Fruit fly (Drosophila melanogaster) whole organism, embryonic: ENCODE results near the gene CG7963.

Experiments
- B-H1 ChIP-seq: fragments of 200-800 bp; sonication (Bioruptor generic); IDR thresholded peaks from 3 replicates; pipeline ENCODE4 v1.3.6; 2022; ENCODE audit warnings: missing biosample characterization, missing genetic modification characterization
- CG12071 ChIP-seq: fragments of 200-800 bp; sonication (Bioruptor generic); optimal IDR thresholded peaks from 3 replicates; lab custom pipeline; 2018; ENCODE audit warnings: missing biosample characterization, mild to moderate bottlenecking, missing genetic modification characterization
- CG13296 ChIP-seq: fragments of 200-800 bp; sonication (Bioruptor generic); optimal IDR thresholded peaks from 3 replicates; lab custom pipeline; 2018; ENCODE audit warnings: missing biosample characterization, mild to moderate bottlenecking, missing genetic modification characterization
- CG1602 ChIP-seq: fragments of 200-800 bp; sonication (Bioruptor generic); optimal IDR thresholded peaks from 3 replicates; lab custom pipeline; 2016; ENCODE audit warnings: missing biosample characterization, missing genetic modification characterization
- CG17568 ChIP-seq: fragments of 200-800 bp; sonication (Bioruptor generic); optimal IDR thresholded peaks from 2 replicates; lab custom pipeline; 2018; ENCODE audit warnings: missing biosample characterization, mild to moderate bottlenecking, missing genetic modification characterization, moderate library complexity
- CG18764 ChIP-seq: fragments of 200-800 bp; sonication (Bioruptor generic); optimal IDR thresholded peaks from 3 replicates; lab custom pipeline; 2016; ENCODE audit warnings: missing biosample characterization, missing genetic modification characterization
- CG2678 ChIP-seq: fragments of 200-800 bp; sonication (Bioruptor generic); optimal IDR thresholded peaks from 3 replicates; lab custom pipeline; 2019; ENCODE audit warnings: missing biosample characterization, mild to moderate bottlenecking, missing genetic modification characterization, moderate library complexity
- CG32772 ChIP-seq: fragments of 200-800 bp; sonication (Bioruptor generic); IDR thresholded peaks from 2 replicates; pipeline ENCODE4 v1.3.6; 2022; ENCODE audit warnings: missing biosample characterization, missing genetic modification characterization
- CG3995 ChIP-seq: fragments of 200-800 bp; sonication (Bioruptor generic); optimal IDR thresholded peaks from 3 replicates; lab custom pipeline; 2016; ENCODE audit warnings: missing biosample characterization, missing genetic modification characterization
- CG4404 ChIP-seq: fragments of 200-800 bp; sonication (Bioruptor generic); IDR thresholded peaks from 2 replicates; pipeline ENCODE4 v1.3.6; 2022; ENCODE audit warnings: missing biosample characterization, missing genetic modification characterization
- CG4854 ChIP-seq: fragments of 200-800 bp; sonication (Bioruptor generic); optimal IDR thresholded peaks from 2 replicates; lab custom pipeline; 2016; ENCODE audit warnings: missing biosample characterization, missing genetic modification characterization, inconsistent platforms
- CG5245 ChIP-seq: fragments of 200-800 bp; sonication (Bioruptor generic); optimal IDR thresholded peaks from 3 replicates; lab custom pipeline; 2016; ENCODE audit warnings: missing biosample characterization, missing genetic modification characterization
- CG5953 ChIP-seq: fragments of 200-800 bp; sonication (Bioruptor generic); IDR thresholded peaks from 2 replicates; pipeline ENCODE4 v1.3.6; 2022; ENCODE audit warnings: missing biosample characterization, missing genetic modification characterization
- CG6765 ChIP-seq: fragments of 200-800 bp; sonication (Bioruptor generic); optimal IDR thresholded peaks from 3 replicates; lab custom pipeline; 2017; ENCODE audit warnings: missing biosample characterization, mild to moderate bottlenecking, missing genetic modification characterization
- CG8388 ChIP-seq: fragments of 200-800 bp; sonication (Bioruptor generic); optimal IDR thresholded peaks from 2 replicates; lab custom pipeline; 2019; ENCODE audit warnings: missing biosample characterization, mild to moderate bottlenecking, missing genetic modification characterization, moderate library complexity
- CG8478 ChIP-seq: fragments of >200 bp; optimal IDR thresholded peaks from 2 replicates; lab custom pipeline; 2018
- CG8944 ChIP-seq: fragments of 200-800 bp; sonication (Bioruptor generic); optimal IDR thresholded peaks from 3 replicates; lab custom pipeline; 2016; ENCODE audit warnings: missing biosample characterization, missing genetic modification characterization
- CG9437 ChIP-seq: fragments of 200-800 bp; sonication (Bioruptor generic); optimal IDR thresholded peaks from 2 replicates; lab custom pipeline; 2018; ENCODE audit warnings: missing biosample characterization, mild to moderate bottlenecking, missing genetic modification characterization
- Chrac-16 ChIP-seq: fragments of 200-800 bp; sonication (Bioruptor generic); optimal IDR thresholded peaks from 3 replicates; lab custom pipeline; 2016; ENCODE audit warnings: missing biosample characterization, missing genetic modification characterization
- Doc3 ChIP-seq: fragments of 200-800 bp; sonication (Bioruptor generic); IDR thresholded peaks from 3 replicates; pipeline ENCODE4 v1.3.6; 2022; ENCODE audit warnings: missing biosample characterization, missing genetic modification characterization; ENCODE audit not compliant: partially characterized antibody
- E2f1 ChIP-seq: fragments of 200-800 bp; sonication (Bioruptor generic); IDR thresholded peaks from 2 replicates; pipeline ENCODE4 v1.3.6; 2022; ENCODE audit warnings: missing biosample characterization, missing genetic modification characterization
- Fer3 ChIP-seq: fragments of 200-800 bp; sonication (Bioruptor generic); optimal IDR thresholded peaks from 2 replicates; lab custom pipeline; 2018; ENCODE audit warnings: missing biosample characterization, mild to moderate bottlenecking, missing genetic modification characterization, moderate library complexity
- Hand ChIP-seq: fragments of 200-800 bp; sonication (Bioruptor generic); optimal IDR thresholded peaks from 2 replicates; lab custom pipeline; 2017; ENCODE audit warnings: mild to moderate bottlenecking, missing biosample characterization, missing genetic modification reagents, missing genetic modification characterization
- Mrtf ChIP-seq: fragments of 200-800 bp; sonication (Bioruptor generic); IDR thresholded peaks from 3 replicates; pipeline ENCODE4 v1.3.6; 2022; ENCODE audit warnings: missing biosample characterization, missing genetic modification characterization
- Nf-YB ChIP-seq: fragments of 200-800 bp; sonication (Bioruptor generic); optimal IDR thresholded peaks from 3 replicates; lab custom pipeline; 2019; ENCODE audit warnings: missing biosample characterization, mild to moderate bottlenecking, missing genetic modification characterization, moderate library complexity
- Nf-YC ChIP-seq: fragments of 200-800 bp; optimal IDR thresholded peaks from 3 replicates; lab custom pipeline; 2019; ENCODE audit warnings: missing biosample characterization, mild to moderate bottlenecking, missing genetic modification characterization, moderate library complexity
- Side ChIP-seq: fragments of 200-800 bp; sonication (Bioruptor generic); optimal IDR thresholded peaks from 2 replicates; lab custom pipeline; 2016; ENCODE audit warnings: missing biosample characterization, missing genetic modification characterization
- az2 ChIP-seq: fragments of 200-800 bp; sonication (Bioruptor generic); optimal IDR thresholded peaks from 3 replicates; lab custom pipeline; 2016; ENCODE audit warnings: missing biosample characterization, missing genetic modification characterization
- bowl ChIP-seq: fragments of 200-800 bp; sonication (Bioruptor generic); IDR thresholded peaks from 2 replicates; pipeline ENCODE4 v1.3.6; 2022; ENCODE audit warnings: missing biosample characterization, missing genetic modification characterization
- ci ChIP-seq: fragments of 200-800 bp; sonication (Bioruptor generic); IDR thresholded peaks from 3 replicates; pipeline ENCODE4 v1.3.6; 2022; ENCODE audit warnings: missing biosample characterization, missing genetic modification characterization
- danr ChIP-seq: fragments of 200-800 bp; sonication (Bioruptor generic); IDR thresholded peaks from 2 replicates; pipeline ENCODE4 v1.3.6; 2022; ENCODE audit warnings: missing biosample characterization, missing genetic modification characterization
- dati ChIP-seq: fragments of 200-800 bp; sonication (Bioruptor generic); IDR thresholded peaks from 2 replicates; pipeline ENCODE4 v1.3.6; 2022; ENCODE audit warnings: missing biosample characterization, missing genetic modification characterization
- disco-r ChIP-seq: fragments of 200-800 bp; sonication (Bioruptor generic); optimal IDR thresholded peaks from 2 replicates; lab custom pipeline; 2016; ENCODE audit warnings: missing biosample characterization, missing genetic modification characterization
- dm ChIP-seq: fragments of 200-800 bp; sonication (Bioruptor generic); optimal IDR thresholded peaks from 3 replicates; lab custom pipeline; 2016; ENCODE audit warnings: missing biosample characterization, missing genetic modification characterization
- exex ChIP-seq: fragments of 200-800 bp; sonication (Bioruptor generic); optimal IDR thresholded peaks from 4 replicates; lab custom pipeline; 2018; ENCODE audit warnings: missing biosample characterization, mild to moderate bottlenecking, missing genetic modification characterization, moderate library complexity
- hbn ChIP-seq: fragments of 200-800 bp; sonication (Bioruptor generic); IDR thresholded peaks from 2 replicates; pipeline ENCODE4 v1.3.6; 2022; ENCODE audit warnings: missing biosample characterization, missing genetic modification characterization; ENCODE audit not compliant: partially characterized antibody
- jigr1 ChIP-seq: fragments of 200-800 bp; sonication (Bioruptor generic); IDR thresholded peaks from 3 replicates; pipeline ENCODE4 v1.3.6; 2022; ENCODE audit warnings: missing biosample characterization, missing genetic modification characterization
- jumu ChIP-seq: fragments of 200-800 bp; sonication (Bioruptor generic); optimal IDR thresholded peaks from 3 replicates; lab custom pipeline; 2016; ENCODE audit warnings: missing biosample characterization, missing genetic modification characterization
- lab ChIP-seq: fragments of 200-800 bp; sonication (Bioruptor generic); optimal IDR thresholded peaks from 3 replicates; lab custom pipeline; 2017; ENCODE audit warnings: missing biosample characterization, missing genetic modification characterization, mild to moderate bottlenecking, moderate library complexity, missing genetic modification reagents
- lbe ChIP-seq: fragments of 200-800 bp; sonication (Bioruptor generic); optimal IDR thresholded peaks from 2 replicates; lab custom pipeline; 2016; ENCODE audit warnings: missing biosample characterization, mild to moderate bottlenecking, missing genetic modification characterization
- maf-S ChIP-seq: fragments of 200-800 bp; sonication (Bioruptor generic); optimal IDR thresholded peaks from 2 replicates; lab custom pipeline; 2016; ENCODE audit warnings: missing biosample characterization, missing genetic modification characterization
- nerfin-1 ChIP-seq: fragments of 200-800 bp; sonication (Bioruptor generic); optimal IDR thresholded peaks from 3 replicates; lab custom pipeline; 2019; ENCODE audit warnings: missing biosample characterization, mild to moderate bottlenecking, missing genetic modification characterization, moderate library complexity
- nerfin-2 ChIP-seq: fragments of 200-800 bp; sonication (Bioruptor generic); IDR thresholded peaks from 2 replicates; pipeline ENCODE4 v1.3.6; 2022; ENCODE audit warnings: missing biosample characterization, missing genetic modification characterization; ENCODE audit not compliant: partially characterized antibody
- p53 ChIP-seq: fragments of 200-800 bp; sonication (Bioruptor generic); optimal IDR thresholded peaks from 2 replicates; lab custom pipeline; 2016; ENCODE audit warnings: missing biosample characterization, missing genetic modification characterization
- prd ChIP-seq, 3 experiments: fragments of >200 bp in 2 of 3; fragments of 200-800 bp in 1 of 3; sonication (Bioruptor generic) in 1 of 3; optimal IDR thresholded peaks in 2 of 3; IDR thresholded peaks in 1 of 3; 2 replicates in 2 of 3; 3 replicates in 1 of 3; pipeline versions ENCODE4 v1.3.6 to Lab custom; 2017 to 2022; ENCODE audit warnings: missing biosample characterization in 1 of 3, missing genetic modification characterization in 1 of 3
- ro ChIP-seq: fragments of 200-800 bp; sonication (Bioruptor generic); IDR thresholded peaks from 2 replicates; pipeline ENCODE4 v1.3.6; 2022; ENCODE audit warnings: missing biosample characterization, missing genetic modification characterization
- sd ChIP-seq: fragments of 200-800 bp; sonication (Bioruptor generic); optimal IDR thresholded peaks from 3 replicates; lab custom pipeline; 2018; ENCODE audit warnings: missing biosample characterization, mild to moderate bottlenecking, missing genetic modification characterization, moderate library complexity
- slbo ChIP-seq: fragments of 200-800 bp; sonication (Bioruptor generic); IDR thresholded peaks from 2 replicates; pipeline ENCODE4 v1.3.6; 2022; ENCODE audit warnings: missing biosample characterization, missing genetic modification characterization
- ttk ChIP-seq: fragments of 200-800 bp; sonication (Bioruptor generic); IDR thresholded peaks from 2 replicates; pipeline ENCODE4 v2.1.2; 2022; ENCODE audit warnings: missing biosample characterization, missing genetic modification characterization
- tup ChIP-seq: fragments of 200-800 bp; sonication (Bioruptor generic); optimal IDR thresholded peaks from 2 replicates; lab custom pipeline; 2016; ENCODE audit warnings: missing biosample characterization, mild to moderate bottlenecking, missing genetic modification characterization, moderate library complexity
- vfl ChIP-seq: fragments of 200-800 bp; sonication (Bioruptor generic); optimal IDR thresholded peaks from 2 replicates; lab custom pipeline; 2016; ENCODE audit warnings: missing biosample characterization, missing genetic modification characterization
- z ChIP-seq: fragments of 200-800 bp; sonication (Bioruptor generic); IDR thresholded peaks from 3 replicates; pipeline ENCODE4 v1.3.6; 2022; ENCODE audit warnings: missing biosample characterization, missing genetic modification characterization

CG7963 gene

DNA sequence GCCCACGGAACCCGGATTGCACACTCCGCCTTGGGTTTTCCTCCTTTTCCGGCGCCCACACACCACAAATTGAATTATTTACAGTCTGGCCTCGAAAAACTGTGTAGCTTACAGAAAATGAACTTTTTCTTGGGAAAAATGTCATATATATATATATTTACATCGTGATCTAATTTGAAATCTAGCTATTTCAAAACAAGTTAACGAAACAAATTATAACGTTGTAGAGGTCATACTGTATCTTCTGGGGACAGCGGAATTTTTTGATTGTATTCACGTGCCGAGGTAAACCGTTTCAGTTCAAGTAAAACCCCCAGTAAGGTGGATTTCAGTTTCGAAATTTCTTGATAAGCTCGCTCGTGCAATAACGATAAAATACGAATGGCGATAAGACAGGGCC lies 8.2 kb upstream of the CG7963 start (continued):
- TF ChIP-seq CG4854 (GFP tag; lab: Kevin White, UChicago) = no peak
- TF ChIP-seq ci = peak; percentile 81
- no peak for TF ChIP-seq CG9437 (GFP tag; lab: Kevin White, UChicago)
- peak; percentile 66 for TF ChIP-seq CG2678 (tag; lab: Kevin White, UChicago)
- TF ChIP-seq CG4404 (GFP tag; lab: Robert Waterston, UW) = no peak
- TF ChIP-seq CG17568 (GFP tag; lab: Kevin White, UChicago) = peak; percentile 48
- peak; percentile 23 for TF ChIP-seq az2 (GFP tag; lab: Kevin White, UChicago)
- peak; percentile 19 for TF ChIP-seq CG8388 (GFP tag; lab: Kevin White, UChicago)
- peak; percentile 89 for TF ChIP-seq sd
- no peak for TF ChIP-seq z (GFP tag; lab: Robert Waterston, UW)
- no peak for TF ChIP-seq Side (GFP tag; lab: Kevin White, UChicago)
- TF ChIP-seq E2f1 (GFP tag; lab: Robert Waterston, UW) = peak; percentile 38; the same call in 1 of the 2 replicates
- no peak for TF ChIP-seq exex
- no peak for TF ChIP-seq CG6765 (GFP tag; lab: Kevin White, UChicago)
- TF ChIP-seq p53 (GFP tag; lab: Kevin White, UChicago) = no peak
- no peak for TF ChIP-seq prd (optimal IDR thresholded peaks at IDR 0.05; lab: Kevin White, UChicago)
- TF ChIP-seq prd (GFP tag; IDR thresholded peaks at IDR 0.05; lab: Robert Waterston, UW) = peak; percentile 76
- TF ChIP-seq vfl (GFP tag; lab: Kevin White, UChicago) = peak; percentile 10
- no peak for TF ChIP-seq Doc3 (GFP tag; lab: Robert Waterston, UW)
- no peak for TF ChIP-seq CG18764 (GFP tag; lab: Kevin White, UChicago)
- peak; percentile 16 for TF ChIP-seq nerfin-1 (tag; lab: Kevin White, UChicago)
- TF ChIP-seq slbo = peak; percentile 82
- no peak for TF ChIP-seq CG5245 (GFP tag; lab: Kevin White, UChicago)
- TF ChIP-seq tup (GFP tag; lab: Kevin White, UChicago) = no peak
- TF ChIP-seq CG3995 (GFP tag; lab: Kevin White, UChicago) = no peak
- no peak for TF ChIP-seq Nf-YB
- TF ChIP-seq danr = 0 out of 2 replicates have a peak, but pooled peaks have one; percentile 41
- TF ChIP-seq Fer3 (tag; lab: Kevin White, UChicago) = peak; percentile 66
- peak; percentile 66 for TF ChIP-seq CG5953 (GFP tag; lab: Robert Waterston, UW)
- TF ChIP-seq Hand (GFP tag; lab: Kevin White, UChicago) = no peak
- TF ChIP-seq Nf-YC (tag; lab: Kevin White, UChicago) = no peak
- TF ChIP-seq ttk = peak; percentile 64
- no peak for TF ChIP-seq bowl
- no peak for TF ChIP-seq dati (GFP tag; lab: Robert Waterston, UW)
- TF ChIP-seq CG8478 (lab: Kevin White, UChicago) = no peak
- no peak for TF ChIP-seq jumu
- peak; percentile 10 for TF ChIP-seq Chrac-16 (GFP tag; lab: Kevin White, UChicago)
- TF ChIP-seq CG1602 (GFP tag; lab: Kevin White, UChicago) = peak; percentile 28
- TF ChIP-seq dm (GFP tag; lab: Kevin White, UChicago) = no peak
- TF ChIP-seq lbe (GFP tag; lab: Kevin White, UChicago) = peak; percentile 62
- peak; percentile 74 for TF ChIP-seq lab
- TF ChIP-seq CG8944 (GFP tag; lab: Kevin White, UChicago) = no peak
- TF ChIP-seq hbn (GFP tag; lab: Robert Waterston, UW) = no peak
- no peak for TF ChIP-seq maf-S (GFP tag; lab: Kevin White, UChicago)
- peak; percentile 31; the same call in 2 of the 3 replicates for TF ChIP-seq B-H1
- peak; percentile 64 for TF ChIP-seq CG32772
- TF ChIP-seq disco-r (GFP tag; lab: Kevin White, UChicago) = no peak
- no peak for TF ChIP-seq jigr1 (GFP tag; lab: Robert Waterston, UW)
- TF ChIP-seq CG12071 = peak; percentile 38
- TF ChIP-seq CG13296 = no peak
- TF ChIP-seq Mrtf (GFP tag; lab: Robert Waterston, UW) = no peak
- no peak for TF ChIP-seq nerfin-2 (GFP tag; lab: Robert Waterston, UW)
- no peak for TF ChIP-seq ro (GFP tag; lab: Robert Waterston, UW)
